Fruit fly (Drosophila melanogaster) whole organism, adult: Measurements from ENCODE around the gene CG17169.

Experiments used
- CG12768 ChIP-seq: fragments of 200-800 bp; sonication (Bioruptor generic); optimal IDR thresholded peaks from 2 replicates; lab custom pipeline; 2017; ENCODE audit warnings: missing biosample characterization, missing genetic modification characterization, mild to moderate bottlenecking, moderate library complexity, missing genetic modification reagents
- CG1620 ChIP-seq: fragments of 200-800 bp; sonication (Bioruptor generic); optimal IDR thresholded peaks from 2 replicates; lab custom pipeline; 2016; ENCODE audit warnings: missing biosample characterization, missing genetic modification characterization
- CG33017 ChIP-seq: fragments of 200-800 bp; sonication (Bioruptor generic); optimal IDR thresholded peaks from 2 replicates; lab custom pipeline; 2018; ENCODE audit warnings: missing biosample characterization, mild to moderate bottlenecking, missing genetic modification characterization, moderate library complexity
- Clk ChIP-seq: fragments of 200-800 bp; sonication (Bioruptor generic); optimal IDR thresholded peaks from 2 replicates; lab custom pipeline; 2017; ENCODE audit warnings: missing biosample characterization, missing genetic modification characterization
- Crg-1 ChIP-seq: fragments of 200-800 bp; sonication (Bioruptor generic); optimal IDR thresholded peaks from 2 replicates; lab custom pipeline; 2016; ENCODE audit warnings: missing biosample characterization, missing genetic modification characterization
- Mnt ChIP-seq: fragments of 200-800 bp; sonication (Bioruptor generic); optimal IDR thresholded peaks from 2 replicates; lab custom pipeline; 2016; ENCODE audit warnings: missing biosample characterization, mild to moderate bottlenecking, missing genetic modification characterization
- bab1 ChIP-seq: fragments of 200-800 bp; sonication (Bioruptor generic); optimal IDR thresholded peaks from 3 replicates; lab custom pipeline; 2019; ENCODE audit warnings: missing biosample characterization, mild to moderate bottlenecking, missing genetic modification characterization, moderate library complexity
- kay ChIP-seq: fragments of 200-800 bp; sonication (Bioruptor generic); peaks from one replicate; lab custom pipeline; 2016; ENCODE audit warnings: missing biosample characterization, missing genetic modification characterization, borderline replicate concordance
- pad ChIP-seq: fragments of 200-800 bp; sonication (Bioruptor generic); optimal IDR thresholded peaks from 3 replicates; lab custom pipeline; 2017; ENCODE audit warnings: missing biosample characterization, missing genetic modification characterization, mild to moderate bottlenecking, moderate library complexity, missing genetic modification reagents
- tj ChIP-seq: fragments of 200-800 bp; sonication (Bioruptor generic); optimal IDR thresholded peaks from 3 replicates; lab custom pipeline; 2017; ENCODE audit warnings: missing biosample characterization, mild to moderate bottlenecking, missing genetic modification characterization, moderate library complexity

DNA sequence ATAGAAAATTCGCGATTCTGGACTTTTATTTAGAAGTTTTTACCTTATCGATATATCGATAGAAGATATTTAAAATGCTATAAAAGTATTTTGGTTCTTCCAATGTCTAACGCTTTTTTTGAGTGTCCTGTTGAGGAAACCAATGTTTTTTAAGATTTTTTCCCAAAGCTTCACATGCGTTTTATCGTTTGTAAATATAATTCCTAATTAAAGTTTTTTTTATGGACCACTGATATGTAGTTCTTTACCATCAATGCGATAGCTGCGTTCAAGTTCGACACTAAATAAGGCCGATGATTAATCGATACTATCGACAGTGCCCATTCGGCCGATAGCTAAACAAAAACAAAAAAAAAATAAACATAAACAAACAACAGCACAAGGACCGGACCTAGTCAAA, 21.2 kb downstream of the CG17169 start, which contains the start of gene ATbp:
- TF ChIP-seq Crg-1, result no peak
- no peak for TF ChIP-seq Clk
- no peak for TF ChIP-seq tj (GFP tag; lab: Kevin White, UChicago)
- TF ChIP-seq pad (GFP tag; lab: Kevin White, UChicago), result no peak
- TF ChIP-seq CG12768 (GFP tag; lab: Kevin White, UChicago), result no peak
- TF ChIP-seq kay (GFP tag; lab: Kevin White, UChicago), result peak; percentile 69
- no peak for TF ChIP-seq Mnt
- no peak for TF ChIP-seq bab1
- no peak for TF ChIP-seq CG1620 (GFP tag; lab: Kevin White, UChicago)
- TF ChIP-seq CG33017 (tag; lab: Kevin White, UChicago), result no peak
